Fruit fly (Drosophila melanogaster) whole organism, embryonic: Measurements from ENCODE around the gene Gclm.
A peak's percentile ranks its signal among the peaks of the same experiment; 100 is the strongest.

Experiments
- Atf6 ChIP-seq: fragments of 200-800 bp; sonication (Bioruptor generic); IDR thresholded peaks from 2 replicates; pipeline ENCODE4 v1.3.6; 2022; ENCODE audit warnings: missing biosample characterization, missing genetic modification characterization
- BtbVII ChIP-seq: fragments of 200-800 bp; sonication (Bioruptor generic); optimal IDR thresholded peaks from 3 replicates; lab custom pipeline; 2017; ENCODE audit warnings: missing biosample characterization, mild to moderate bottlenecking, missing genetic modification characterization
- CG10267 ChIP-seq: fragments of 200-800 bp; sonication (Bioruptor generic); optimal IDR thresholded peaks from 2 replicates; lab custom pipeline; 2018; ENCODE audit warnings: missing biosample characterization, mild to moderate bottlenecking, missing genetic modification characterization, moderate library complexity
- CG10274 ChIP-seq: fragments of 200-800 bp; sonication (Bioruptor generic); optimal IDR thresholded peaks from 3 replicates; lab custom pipeline; 2017; ENCODE audit warnings: missing biosample characterization, mild to moderate bottlenecking, missing genetic modification characterization
- CG10543 ChIP-seq: fragments of 200-800 bp; sonication (Bioruptor generic); optimal IDR thresholded peaks from 3 replicates; lab custom pipeline; 2017; ENCODE audit warnings: missing biosample characterization, mild to moderate bottlenecking, missing genetic modification characterization, moderate library complexity
- CG10959 ChIP-seq: fragments of 200-800 bp; sonication (Bioruptor generic); IDR thresholded peaks from 2 replicates; pipeline ENCODE4 v1.3.6; 2022; ENCODE audit warnings: missing biosample characterization, missing genetic modification characterization
- CG12104 ChIP-seq: fragments of 200-800 bp; sonication (Bioruptor generic); optimal IDR thresholded peaks from 3 replicates; lab custom pipeline; 2016; ENCODE audit warnings: missing biosample characterization, missing genetic modification characterization
- CG1233 ChIP-seq: fragments of 200-800 bp; sonication (Bioruptor generic); optimal IDR thresholded peaks from 4 replicates; lab custom pipeline; 2018; ENCODE audit warnings: missing biosample characterization, mild to moderate bottlenecking, missing genetic modification characterization
- CG16813 ChIP-seq: fragments of 200-800 bp; sonication (Bioruptor generic); IDR thresholded peaks from 3 replicates; pipeline ENCODE4 v1.3.6; 2022; ENCODE audit warnings: missing biosample characterization, missing genetic modification characterization; ENCODE audit not compliant: partially characterized antibody
- CG1792 ChIP-seq: fragments of 200-800 bp; sonication (Bioruptor generic); optimal IDR thresholded peaks from 2 replicates; lab custom pipeline; 2016; ENCODE audit warnings: missing biosample characterization, missing genetic modification characterization
- CG18262 ChIP-seq: fragments of 200-800 bp; optimal IDR thresholded peaks from 3 replicates; lab custom pipeline; 2019; ENCODE audit warnings: missing biosample characterization, mild to moderate bottlenecking, missing genetic modification characterization, moderate library complexity
- CG30431 ChIP-seq: fragments of 200-800 bp; sonication (Bioruptor generic); optimal IDR thresholded peaks from 2 replicates; lab custom pipeline; 2017; ENCODE audit warnings: missing biosample characterization, missing genetic modification characterization
- CG31388 ChIP-seq: fragments of 200-800 bp; sonication (Bioruptor generic); optimal IDR thresholded peaks from 2 replicates; lab custom pipeline; 2016; ENCODE audit warnings: missing biosample characterization, missing genetic modification characterization
- CG32532 ChIP-seq: fragments of 200-800 bp; sonication (Bioruptor generic); IDR thresholded peaks from 2 replicates; pipeline ENCODE4 v1.3.6; 2022; ENCODE audit warnings: missing biosample characterization, missing genetic modification characterization
- CG34224 ChIP-seq: fragments of 200-800 bp; sonication (Bioruptor generic); IDR thresholded peaks from 3 replicates; pipeline ENCODE4 v1.3.6; 2022; ENCODE audit warnings: missing biosample characterization, missing genetic modification characterization; ENCODE audit not compliant: partially characterized antibody
- CG3838 ChIP-seq: fragments of 200-800 bp; sonication (Bioruptor generic); optimal IDR thresholded peaks from 3 replicates; lab custom pipeline; 2016; ENCODE audit warnings: missing biosample characterization, missing genetic modification characterization
- CG4424 ChIP-seq: fragments of 200-800 bp; sonication (Bioruptor generic); optimal IDR thresholded peaks from 3 replicates; lab custom pipeline; 2016; ENCODE audit warnings: missing biosample characterization, missing genetic modification characterization
- CG4820 ChIP-seq: fragments of 200-800 bp; sonication (Bioruptor generic); optimal IDR thresholded peaks from 3 replicates; lab custom pipeline; 2016; ENCODE audit warnings: missing biosample characterization, missing genetic modification characterization
- CG6175 ChIP-seq: fragments of 200-800 bp; sonication (Bioruptor generic); IDR thresholded peaks from 3 replicates; pipeline ENCODE4 v1.3.6; 2022; ENCODE audit warnings: missing biosample characterization, missing genetic modification characterization
- CG7357 ChIP-seq: fragments of 200-800 bp; sonication (Bioruptor generic); IDR thresholded peaks from 3 replicates; pipeline ENCODE4 v1.3.6; 2022; ENCODE audit warnings: missing biosample characterization, missing genetic modification characterization
- CG9876 ChIP-seq: fragments of 200-800 bp; sonication (Bioruptor generic); optimal IDR thresholded peaks from 2 replicates; lab custom pipeline; 2016; ENCODE audit warnings: missing biosample characterization, missing genetic modification characterization
- Dip3 ChIP-seq: fragments of 200-800 bp; sonication (Bioruptor generic); optimal IDR thresholded peaks from 3 replicates; lab custom pipeline; 2016; ENCODE audit warnings: missing biosample characterization, missing genetic modification characterization
- Dref ChIP-seq: fragments of 200-800 bp; sonication (Bioruptor generic); IDR thresholded peaks from 2 replicates; pipeline ENCODE4 v1.3.6; 2022; ENCODE audit warnings: missing biosample characterization, missing genetic modification characterization
- Drgx ChIP-seq: fragments of 200-800 bp; sonication (Bioruptor generic); IDR thresholded peaks from 2 replicates; pipeline ENCODE4 v1.3.6; 2022; ENCODE audit warnings: missing biosample characterization, missing genetic modification characterization
- Eip74EF ChIP-seq, 2 experiments: fragments of 200-800 bp in 1 of 2; fragments of >200 bp in 1 of 2; sonication (Bioruptor generic) in 1 of 2; optimal IDR thresholded peaks; 2 replicates each; lab custom pipeline; 2017 to 2019; ENCODE audit warnings: missing biosample characterization in 2 of 2, missing genetic modification characterization in 2 of 2, mild to moderate bottlenecking in 1 of 2, moderate library complexity in 1 of 2
- Elba2 ChIP-seq: fragments of 200-800 bp; sonication (Bioruptor generic); optimal IDR thresholded peaks from 3 replicates; lab custom pipeline; 2016; ENCODE audit warnings: missing biosample characterization, missing genetic modification characterization
- H2.0 ChIP-seq: fragments of 200-800 bp; sonication (Bioruptor generic); IDR thresholded peaks from 2 replicates; pipeline ENCODE4 v1.3.6; 2022; ENCODE audit warnings: missing biosample characterization, missing genetic modification characterization
- Hr3 ChIP-seq: fragments of 200-800 bp; sonication (Bioruptor generic); optimal IDR thresholded peaks from 3 replicates; lab custom pipeline; 2016; ENCODE audit warnings: missing biosample characterization, missing genetic modification characterization
- Hr51 ChIP-seq, 2 experiments: fragments of 200-800 bp; sonication (Bioruptor generic); optimal IDR thresholded peaks; 2 replicates in 1 of 2; 3 replicates in 1 of 2; lab custom pipeline; 2016 to 2018; ENCODE audit warnings: missing biosample characterization in 2 of 2, missing genetic modification characterization in 2 of 2, mild to moderate bottlenecking in 1 of 2, moderate library complexity in 1 of 2
- Jarid2 ChIP-seq: fragments of 200-800 bp; sonication (Bioruptor generic); optimal IDR thresholded peaks from 3 replicates; lab custom pipeline; 2017; ENCODE audit warnings: mild to moderate bottlenecking, missing biosample characterization, missing genetic modification reagents, missing genetic modification characterization
- Mes4 ChIP-seq: fragments of 200-800 bp; sonication (Bioruptor generic); optimal IDR thresholded peaks from 2 replicates; lab custom pipeline; 2016; ENCODE audit warnings: missing biosample characterization, missing genetic modification characterization
- Oli ChIP-seq: fragments of 200-800 bp; sonication (Bioruptor generic); optimal IDR thresholded peaks from 2 replicates; lab custom pipeline; 2018; ENCODE audit warnings: missing biosample characterization, mild to moderate bottlenecking, missing genetic modification characterization, moderate library complexity
- Poxn ChIP-seq: fragments of 200-800 bp; sonication (Bioruptor generic); IDR thresholded peaks from 2 replicates; pipeline ENCODE4 v1.3.6; 2022; ENCODE audit warnings: missing biosample characterization, missing genetic modification characterization
- Vsx1 ChIP-seq: fragments of 200-800 bp; sonication (Bioruptor generic); optimal IDR thresholded peaks from 2 replicates; lab custom pipeline; 2017; ENCODE audit warnings: missing biosample characterization, mild to moderate bottlenecking, missing genetic modification characterization, missing genetic modification reagents
- ac ChIP-seq: fragments of 200-800 bp; sonication (Bioruptor generic); optimal IDR thresholded peaks from 3 replicates; lab custom pipeline; 2017; ENCODE audit warnings: missing biosample characterization, mild to moderate bottlenecking, missing genetic modification characterization
- ase ChIP-seq: fragments of 200-800 bp; sonication (Bioruptor generic); IDR thresholded peaks from 3 replicates; pipeline ENCODE4 v1.3.6; 2022; ENCODE audit warnings: missing biosample characterization, missing genetic modification characterization
- az2 ChIP-seq: fragments of 200-800 bp; sonication (Bioruptor generic); optimal IDR thresholded peaks from 3 replicates; lab custom pipeline; 2016; ENCODE audit warnings: missing biosample characterization, missing genetic modification characterization
- cg ChIP-seq: fragments of 200-800 bp; sonication (Bioruptor generic); optimal IDR thresholded peaks from 3 replicates; lab custom pipeline; 2019; ENCODE audit warnings: missing biosample characterization, mild to moderate bottlenecking, missing genetic modification characterization, moderate library complexity
- crc ChIP-seq: fragments of 200-800 bp; sonication (Bioruptor generic); optimal IDR thresholded peaks from 2 replicates; lab custom pipeline; 2016; ENCODE audit warnings: missing biosample characterization, missing genetic modification characterization
- dati ChIP-seq: fragments of 200-800 bp; sonication (Bioruptor generic); IDR thresholded peaks from 2 replicates; pipeline ENCODE4 v1.3.6; 2022; ENCODE audit warnings: missing biosample characterization, missing genetic modification characterization
- dmrt11E ChIP-seq: fragments of 200-800 bp; sonication (Bioruptor generic); optimal IDR thresholded peaks from 3 replicates; lab custom pipeline; 2018; ENCODE audit warnings: missing biosample characterization, mild to moderate bottlenecking, missing genetic modification characterization, moderate library complexity
- dpn ChIP-seq, 2 experiments: fragments of 200-800 bp; sonication (Bioruptor generic); optimal IDR thresholded peaks; 3 replicates each; lab custom pipeline; 2016; ENCODE audit warnings: missing biosample characterization in 2 of 2, missing genetic modification characterization in 2 of 2
- h ChIP-seq: fragments of >200 bp; optimal IDR thresholded peaks from 2 replicates; lab custom pipeline; 2017
- kay ChIP-seq: fragments of 200-800 bp; sonication (Bioruptor generic); optimal IDR thresholded peaks from 2 replicates; lab custom pipeline; 2016; ENCODE audit warnings: missing biosample characterization, missing genetic modification characterization
- luna ChIP-seq: fragments of 200-800 bp; sonication (Bioruptor generic); optimal IDR thresholded peaks from 2 replicates; lab custom pipeline; 2016; ENCODE audit warnings: missing biosample characterization, missing genetic modification characterization
- pita ChIP-seq: fragments of 200-800 bp; sonication (Bioruptor generic); optimal IDR thresholded peaks from 2 replicates; lab custom pipeline; 2017; ENCODE audit warnings: missing biosample characterization, mild to moderate bottlenecking, missing genetic modification characterization
- prd ChIP-seq, 3 experiments: fragments of >200 bp in 2 of 3; fragments of 200-800 bp in 1 of 3; sonication (Bioruptor generic) in 1 of 3; optimal IDR thresholded peaks in 2 of 3; IDR thresholded peaks in 1 of 3; 2 replicates in 2 of 3; 3 replicates in 1 of 3; pipeline versions ENCODE4 v1.3.6 to Lab custom; 2017 to 2022; ENCODE audit warnings: missing biosample characterization in 1 of 3, missing genetic modification characterization in 1 of 3
- sens-2 ChIP-seq: fragments of 200-800 bp; sonication (Bioruptor generic); IDR thresholded peaks from 2 replicates; pipeline ENCODE4 v1.3.6; 2022; ENCODE audit warnings: missing biosample characterization, missing genetic modification characterization
- sima ChIP-seq: fragments of 200-800 bp; sonication (Bioruptor generic); optimal IDR thresholded peaks from 2 replicates; lab custom pipeline; 2016; ENCODE audit warnings: missing biosample characterization, missing genetic modification characterization

The Gclm gene

DNA sequence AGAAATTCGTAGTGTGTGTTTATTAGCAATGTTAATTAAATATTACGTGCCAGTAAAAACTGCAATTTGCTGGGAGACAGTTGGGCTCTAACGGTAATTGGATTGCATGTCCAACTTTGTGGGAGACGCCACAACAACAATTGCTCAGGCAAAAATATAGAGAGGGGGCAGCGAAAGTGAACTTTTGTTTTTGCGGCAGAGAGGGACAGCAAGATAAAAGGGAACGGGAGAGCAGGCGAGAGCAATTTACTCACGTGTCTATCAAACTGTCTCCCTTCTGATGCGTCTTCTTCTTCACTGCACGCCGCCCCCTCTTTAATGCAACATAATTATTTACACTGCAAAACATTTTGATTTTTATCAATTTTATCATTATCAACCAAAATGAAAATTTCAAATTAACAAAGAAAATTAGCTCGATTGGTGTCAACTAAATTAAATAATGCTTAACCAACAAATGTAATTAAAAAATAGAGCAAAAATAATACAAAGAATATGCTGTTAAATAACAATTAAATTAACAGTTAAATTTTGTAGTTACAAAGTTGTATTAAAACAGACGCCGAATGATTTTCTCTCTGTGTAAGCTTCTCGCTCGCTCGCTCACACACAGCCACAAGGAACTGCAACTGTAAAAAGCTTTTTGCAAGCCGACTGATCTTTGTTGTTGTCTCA lies 18.9 kb downstream of the Gclm start (continued):
- TF ChIP-seq dati (GFP tag; lab: Robert Waterston, UW) (peak; percentile 44; the same call in 1 of the 2 replicates), H2.0 (peak; percentile 55), Eip74EF (GFP tag; optimal IDR thresholded peaks at IDR 0.05; lab: Kevin White, UChicago) (peak in 1 of 2 experiments; percentile 76), CG16813 (GFP tag; lab: Robert Waterston, UW) (no peak), Dip3 (GFP tag; lab: Kevin White, UChicago) (no peak), cg (GFP tag; lab: Kevin White, UChicago) (no peak), CG3838 (GFP tag; lab: Kevin White, UChicago) (peak; percentile 22), CG30431 (GFP tag; lab: Kevin White, UChicago) (peak; percentile 67), ase (GFP tag; lab: Robert Waterston, UW) (peak; percentile 65; the same call in 1 of the 3 replicates), CG10267 (tag; lab: Kevin White, UChicago) (peak; percentile 89), dpn (GFP tag; optimal IDR thresholded peaks at IDR 0.05; lab: Kevin White, UChicago) (peak; percentile 57 to 77), CG7357 (no peak), dmrt11E (tag; lab: Kevin White, UChicago) (peak; percentile 87), sens-2 (peak; percentile 73; the same call in 1 of the 2 replicates), kay (GFP tag; lab: Kevin White, UChicago) (peak; percentile 70), CG12104 (GFP tag; lab: Kevin White, UChicago) (peak; percentile 58), Elba2 (GFP tag; lab: Kevin White, UChicago) (no peak), CG34224 (no peak), CG1792 (GFP tag; lab: Kevin White, UChicago) (peak; percentile 61), CG10959 (GFP tag; lab: Robert Waterston, UW) (peak; percentile 64), Jarid2 (GFP tag; lab: Kevin White, UChicago) (peak; percentile 34), CG9876 (GFP tag; lab: Kevin White, UChicago) (peak; percentile 28), CG4820 (GFP tag; lab: Kevin White, UChicago) (peak; percentile 87), Dref (GFP tag; lab: Robert Waterston, UW) (no peak), CG4424 (peak; percentile 92), CG10543 (no peak), CG18262 (tag; lab: Kevin White, UChicago) (peak; percentile 90), ac (GFP tag; lab: Kevin White, UChicago) (no peak), pita (GFP tag; lab: Kevin White, UChicago) (no peak), Drgx (GFP tag; lab: Robert Waterston, UW) (peak; percentile 93), CG6175 (GFP tag; lab: Robert Waterston, UW) (no peak), az2 (GFP tag; lab: Kevin White, UChicago) (peak; percentile 79), Oli (peak; percentile 86), Poxn (GFP tag; lab: Robert Waterston, UW) (no peak), CG1233 (GFP tag; lab: Kevin White, UChicago) (peak; percentile 88), Atf6 (GFP tag; lab: Robert Waterston, UW) (peak; percentile 68; the same call in 1 of the 2 replicates), BtbVII (GFP tag; lab: Kevin White, UChicago) (peak; percentile 51), prd (optimal IDR thresholded peaks at IDR 0.05; lab: Kevin White, UChicago) (no peak), prd (GFP tag; IDR thresholded peaks at IDR 0.05; lab: Robert Waterston, UW) (peak; percentile 77), crc (GFP tag; lab: Kevin White, UChicago) (peak; percentile 40), CG31388 (peak; percentile 44), Mes4 (GFP tag; lab: Kevin White, UChicago) (peak; percentile 75), luna (GFP tag; lab: Kevin White, UChicago) (no peak), Hr51 (GFP tag; optimal IDR thresholded peaks at IDR 0.05; lab: Kevin White, UChicago) (peak; percentile 28 to 88), sima (GFP tag; lab: Kevin White, UChicago) (no peak), CG10274 (GFP tag; lab: Kevin White, UChicago) (peak; percentile 20), Vsx1 (GFP tag; lab: Kevin White, UChicago) (peak; percentile 40), Hr3 (GFP tag; lab: Kevin White, UChicago) (peak; percentile 64), CG32532 (GFP tag; lab: Robert Waterston, UW) (0 out of 2 replicates have a peak, but pooled peaks have one; percentile 25), h (no peak)
